Worm (Caenorhabditis elegans) whole organism, L4 larva: ENCODE data around the gene tbb-1.

Source experiments
- D1046.2 ChIP-seq: fragments of 200-800 bp; sonication (Bioruptor generic); IDR thresholded peaks from 2 replicates; pipeline ENCODE4 v1.3.6; 2022; ENCODE audit warnings: missing genetic modification characterization, missing compliant biosample characterization
- F26F4.8 ChIP-seq: fragments of 200-800 bp; sonication (Bioruptor generic); conservative IDR thresholded peaks from 2 replicates; pipeline ENCODE4 v1.3.6; 2022; ENCODE audit warnings: missing genetic modification characterization, missing compliant biosample characterization
- F44E2.7 ChIP-seq: fragments of 200-800 bp; sonication (Bioruptor generic); IDR thresholded peaks from 2 replicates; pipeline ENCODE4 v2.1.2; 2022; ENCODE audit warnings: missing genetic modification characterization, missing compliant biosample characterization
- Y105C5A.15 ChIP-seq: fragments of 200-800 bp; sonication (Bioruptor generic); IDR thresholded peaks from 2 replicates; pipeline ENCODE4 v1.3.6; 2022; ENCODE audit warnings: missing genetic modification characterization, missing compliant biosample characterization
- Y48G9A.11 ChIP-seq: fragments of 200-800 bp; sonication (Bioruptor generic); IDR thresholded peaks from 2 replicates; pipeline ENCODE4 v1.3.6; 2022; ENCODE audit warnings: missing genetic modification reagents, missing genetic modification characterization, missing compliant biosample characterization
- ZK337.2 ChIP-seq: fragments of 200-800 bp; sonication (Bioruptor generic); IDR thresholded peaks from 2 replicates; pipeline ENCODE4 v1.3.6; 2022; ENCODE audit warnings: missing genetic modification reagents, missing genetic modification characterization, missing compliant biosample characterization
- aha-1 ChIP-seq: fragments of 150-350 bp; peaks from one replicate; lab custom pipeline; 2014; ENCODE audit warnings: missing biosample characterization, missing genetic modification characterization
- ceh-28 ChIP-seq: fragments of 150-350 bp; optimal IDR thresholded peaks from 2 replicates; lab custom pipeline; 2014; ENCODE audit warnings: missing biosample characterization, missing genetic modification reagents, missing genetic modification characterization
- ceh-44 ChIP-seq: fragments of 200-800 bp; sonication (Bioruptor generic); IDR thresholded peaks from 2 replicates; pipeline ENCODE4 v1.3.6; 2022; ENCODE audit warnings: missing genetic modification reagents, missing genetic modification characterization, missing compliant biosample characterization
- ces-1 ChIP-seq: fragments of 150-350 bp; sonication (generic microtip); optimal IDR thresholded peaks from 4 replicates; lab custom pipeline; 2014; ENCODE audit warnings: missing biosample characterization, missing genetic modification reagents, missing genetic modification characterization
- ctbp-1 ChIP-seq: fragments of 200-800 bp; sonication (Bioruptor generic); IDR thresholded peaks from 2 replicates; pipeline ENCODE4 v1.3.6; 2022; ENCODE audit warnings: missing genetic modification reagents, missing genetic modification characterization, missing compliant biosample characterization
- daf-19 ChIP-seq: fragments of 200-800 bp; sonication (Bioruptor generic); conservative IDR thresholded peaks from 2 replicates; pipeline ENCODE4 v1.3.6; 2022; ENCODE audit warnings: missing genetic modification characterization, missing compliant biosample characterization
- dve-1 ChIP-seq: sonication (generic microtip); optimal IDR thresholded peaks from 2 replicates; lab custom pipeline; 2017; ENCODE audit warnings: antibody characterized with exemption, mild to moderate bottlenecking, missing genetic modification characterization, missing compliant biosample characterization; ENCODE audit not compliant: insufficient read depth
- egl-43 ChIP-seq: fragments of 200-800 bp; sonication (Bioruptor generic); IDR thresholded peaks from 2 replicates; pipeline ENCODE4 v1.3.6; 2022; ENCODE audit warnings: missing genetic modification reagents, missing genetic modification characterization, missing compliant biosample characterization
- fkh-10 ChIP-seq: fragments of 150-350 bp; optimal IDR thresholded peaks from 2 replicates; lab custom pipeline; 2014; ENCODE audit warnings: missing biosample characterization, missing genetic modification reagents, missing genetic modification characterization
- hlh-11 ChIP-seq: fragments of 200-800 bp; sonication (Bioruptor generic); optimal IDR thresholded peaks from 2 replicates; lab custom pipeline; 2018; ENCODE audit warnings: mild to moderate bottlenecking, missing genetic modification characterization, missing compliant biosample characterization
- lin-15B ChIP-seq: fragments of 150-350 bp; sonication (generic microtip); optimal IDR thresholded peaks from 3 replicates; lab custom pipeline; 2014; ENCODE audit warnings: missing biosample characterization, missing genetic modification characterization
- lin-38 ChIP-seq: fragments of 200-800 bp; sonication (Bioruptor generic); IDR thresholded peaks from 2 replicates; pipeline ENCODE4 v1.3.6; 2022; ENCODE audit warnings: missing genetic modification reagents, missing genetic modification characterization, missing compliant biosample characterization
- lsy-2 ChIP-seq, 2 experiments: fragments of 150-350 bp in 1 of 2; sonication (generic microtip) in 1 of 2; optimal IDR thresholded peaks; 2 replicates each; lab custom pipeline; 2014 to 2017; ENCODE audit warnings: missing biosample characterization in 2 of 2, missing genetic modification characterization in 2 of 2
- madf-9 ChIP-seq: fragments of 200-800 bp; sonication (Bioruptor generic); conservative IDR thresholded peaks from 2 replicates; pipeline ENCODE4 v1.3.6; 2022; ENCODE audit warnings: missing genetic modification reagents, missing genetic modification characterization, missing compliant biosample characterization
- mdt-29 ChIP-seq: fragments of 200-800 bp; sonication (Bioruptor generic); IDR thresholded peaks from 2 replicates; pipeline ENCODE4 v1.3.6; 2022; ENCODE audit warnings: missing genetic modification reagents, missing genetic modification characterization, missing compliant biosample characterization
- mes-2 ChIP-seq: sonication (generic microtip); optimal IDR thresholded peaks from 2 replicates; lab custom pipeline; 2016; ENCODE audit warnings: missing genotype, mild to moderate bottlenecking, missing genetic modification characterization, missing compliant biosample characterization; ENCODE audit not compliant: poor library complexity, severe bottlenecking
- nhr-237 ChIP-seq: sonication (generic microtip); optimal IDR thresholded peaks from 2 replicates; lab custom pipeline; 2017; ENCODE audit warnings: missing biosample characterization, missing genetic modification characterization
- nhr-28 ChIP-seq: fragments of 150-350 bp; optimal IDR thresholded peaks from 2 replicates; lab custom pipeline; 2014; ENCODE audit warnings: missing biosample characterization, missing genetic modification characterization
- nhr-42 ChIP-seq: fragments of 200-800 bp; sonication (Bioruptor generic); IDR thresholded peaks from 2 replicates; pipeline ENCODE4 v1.3.6; 2022; ENCODE audit warnings: missing genetic modification characterization, missing compliant biosample characterization
- nhr-6 ChIP-seq: fragments of 150-350 bp; optimal IDR thresholded peaks from 2 replicates; lab custom pipeline; 2014; ENCODE audit warnings: missing biosample characterization, missing genetic modification characterization
- pha-4 ChIP-seq, 2 experiments: fragments of 150-350 bp in 1 of 2; fragments of 200-800 bp in 1 of 2; sonication (Bioruptor generic) in 1 of 2; IDR thresholded peaks in 1 of 2; optimal IDR thresholded peaks in 1 of 2; 2 replicates each; pipeline versions ENCODE4 v1.3.6 to Lab custom; 2014 to 2022; ENCODE audit warnings: missing genetic modification characterization in 2 of 2, missing genetic modification reagents in 2 of 2, missing biosample characterization in 1 of 2, missing compliant biosample characterization in 1 of 2
- php-3 ChIP-seq: fragments of 200-800 bp; sonication (Bioruptor generic); IDR thresholded peaks from 2 replicates; pipeline ENCODE4 v1.3.6; 2022; ENCODE audit warnings: missing genetic modification reagents, missing genetic modification characterization, missing compliant biosample characterization
- set-16 ChIP-seq: fragments of 200-800 bp; sonication (Bioruptor generic); IDR thresholded peaks from 2 replicates; pipeline ENCODE4 v1.3.6; 2022; ENCODE audit warnings: missing genetic modification reagents, missing genetic modification characterization, missing compliant biosample characterization
- snpc-1.2 ChIP-seq: fragments of 200-800 bp; sonication (Bioruptor generic); IDR thresholded peaks from 2 replicates; pipeline ENCODE4 v1.3.6; 2022; ENCODE audit warnings: missing genetic modification reagents, missing genetic modification characterization, missing compliant biosample characterization
- unc-39 ChIP-seq: sonication (generic microtip); optimal IDR thresholded peaks from 2 replicates; lab custom pipeline; 2017; ENCODE audit warnings: missing biosample characterization, missing genetic modification characterization
- unc-62 ChIP-seq, 3 experiments: fragments of 150-350 bp in 1 of 3; sonication (generic microtip); optimal IDR thresholded peaks in 2 of 3; peaks in 1 of 3; 1 replicate in 1 of 3; 2 replicates in 2 of 3; lab custom pipeline; 2014 to 2017; ENCODE audit warnings: missing biosample characterization in 3 of 3, missing genetic modification characterization in 3 of 3, missing genetic modification reagents in 3 of 3, missing genotype in 1 of 3
- vab-7 ChIP-seq: fragments of 200-800 bp; sonication (Bioruptor generic); IDR thresholded peaks from 2 replicates; pipeline ENCODE4 v1.3.6; 2022; ENCODE audit warnings: missing genetic modification reagents, missing genetic modification characterization, missing compliant biosample characterization

tbb-1 gene

ce11 chrIII:10739902-10740301 lies 2.3 kb downstream of the tbb-1 start (continued):
- no peak for TF ChIP-seq D1046.2
- TF ChIP-seq dve-1 = peak; percentile 60

DNA sequence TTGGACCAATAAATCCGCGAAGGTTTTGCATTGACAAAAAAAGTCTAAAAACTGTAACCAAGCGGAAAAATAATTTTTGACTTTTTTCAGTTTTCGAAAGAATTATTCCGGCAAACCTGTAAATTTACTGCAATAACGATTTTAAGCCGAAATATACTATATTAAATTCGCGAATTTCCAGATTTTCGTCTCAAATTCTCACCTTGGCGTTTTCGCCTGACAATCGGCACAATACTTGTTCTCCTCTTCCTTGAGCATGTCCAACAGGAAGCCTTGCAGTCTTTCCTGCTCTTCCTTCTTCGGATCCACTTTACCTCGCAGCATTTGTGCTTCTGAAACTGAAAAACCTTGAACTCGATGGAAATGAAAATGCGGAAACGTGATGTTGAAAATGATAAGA lies 2.8 kb downstream of the tbb-1 start, which contains the start of gene smap-1:
Gene smap-1, minus strand, starts transcription at position 338 of the 400 bp plus-strand sequence.
- TF ChIP-seq daf-19 (GFP tag; lab: Robert Waterston, UW) = no peak
- peak in 1 of 2 experiments; percentile 56 for TF ChIP-seq unc-62 (GFP tag; optimal IDR thresholded peaks at IDR 0.05 in 1 of 2; lab: Kevin White, UChicago)
- TF ChIP-seq unc-62 (tag; optimal IDR thresholded peaks at IDR 0.05; lab: Kevin White, UChicago) = no peak

ce11 chrIII:10738081-10738480 lies 4.2 kb downstream of the tbb-1 start:
- TF ChIP-seq aha-1 (tag; lab: Kevin White, UChicago) (peak; percentile 88), fkh-10 (GFP tag; lab: Kevin White, UChicago) (no peak)

DNA sequence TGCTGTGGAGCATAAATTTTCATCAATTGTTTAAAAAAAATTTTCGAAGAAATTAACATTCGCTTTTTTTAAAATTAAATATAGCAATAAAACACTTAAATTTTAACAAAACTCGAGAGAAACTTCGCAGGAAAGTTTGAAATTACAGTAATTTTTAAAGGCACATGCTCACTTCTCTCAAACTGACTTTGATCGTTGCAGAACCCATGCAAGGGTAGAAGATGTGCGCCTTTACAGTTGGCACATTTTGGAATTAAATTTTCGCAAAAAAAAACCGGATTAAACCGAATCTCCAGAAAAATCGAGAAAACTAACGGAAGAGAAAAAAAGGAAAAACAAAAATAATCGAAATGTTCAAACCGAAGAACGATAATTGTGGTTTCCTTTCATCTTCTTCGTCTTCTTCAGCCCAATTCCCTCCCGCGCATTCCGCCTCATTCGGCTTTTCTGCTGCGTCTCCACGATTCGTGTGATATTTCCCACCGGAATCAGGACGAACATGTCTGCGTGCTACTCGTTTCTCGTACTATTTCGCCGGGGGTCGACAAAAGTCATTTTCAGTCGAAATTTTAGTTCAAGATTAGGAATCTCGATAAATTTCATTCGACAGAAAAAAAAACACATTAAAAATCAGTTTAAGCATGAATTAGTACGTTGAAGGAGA lies 5.8 kb downstream of the tbb-1 start:
- TF ChIP-seq lsy-2 (tag; optimal IDR thresholded peaks at IDR 0.05; lab: Kevin White, UChicago) (peak in 1 of 2 experiments; percentile 8), ceh-44 (no peak), ctbp-1 (no peak), ces-1 (no peak), hlh-11 (peak; percentile 19), D1046.2 (0 out of 2 replicates have a peak, but pooled peaks have one; percentile 10), nhr-42 (GFP tag; lab: Robert Waterston, UW) (no peak), unc-62 (GFP tag; optimal IDR thresholded peaks at IDR 0.05 in 1 of 2; lab: Kevin White, UChicago) (peak in 1 of 2 experiments; percentile 38), unc-62 (tag; optimal IDR thresholded peaks at IDR 0.05; lab: Kevin White, UChicago) (no peak), dve-1 (peak; percentile 27), mes-2 (tag; lab: Kevin White, UChicago) (peak; percentile 36), lin-38 (GFP tag; lab: Robert Waterston, UW) (peak; percentile 33; the same call in 1 of the 2 replicates), nhr-6 (tag; lab: Kevin White, UChicago) (no peak)

ce11 chrIII:10734511-10735233 lies 7.6 kb downstream of the tbb-1 start:
- no peak for TF ChIP-seq F44E2.7 (GFP tag; lab: Robert Waterston, UW)
- TF ChIP-seq Y105C5A.15 (GFP tag; lab: Robert Waterston, UW) = no peak
- no peak for TF ChIP-seq ZK337.2 (GFP tag; lab: Robert Waterston, UW)
- TF ChIP-seq nhr-28 (tag; lab: Kevin White, UChicago) = peak; percentile 46
- TF ChIP-seq pha-4 (GFP tag; IDR thresholded peaks at IDR 0.05; lab: Robert Waterston, UW) = no peak
- no peak for TF ChIP-seq pha-4 (tag; optimal IDR thresholded peaks at IDR 0.05; lab: Kevin White, UChicago)
- no peak for TF ChIP-seq nhr-237 (tag; lab: Kevin White, UChicago)

DNA sequence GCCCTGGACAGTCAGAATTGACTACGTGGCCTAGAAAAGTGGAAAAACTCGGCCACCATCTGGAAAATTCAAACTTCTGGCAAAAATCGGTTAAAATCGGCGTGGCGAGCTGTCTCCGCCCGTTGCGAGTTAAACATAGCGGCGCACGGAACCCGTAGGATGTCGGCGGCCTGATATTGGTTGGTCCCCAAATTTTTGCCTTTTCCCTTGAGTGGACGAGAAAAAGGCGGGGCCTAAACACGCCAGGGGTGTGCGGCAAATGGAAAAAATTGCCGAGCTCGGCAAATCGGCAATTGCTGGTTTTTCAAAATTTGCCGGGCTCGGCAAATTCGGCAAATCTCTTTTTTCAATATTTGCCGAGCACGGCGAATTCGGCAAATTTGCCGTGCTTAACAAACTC lies 8.9 kb downstream of the tbb-1 start:
- TF ChIP-seq unc-39 (tag; lab: Kevin White, UChicago) (no peak), F26F4.8 (GFP tag; lab: Robert Waterston, UW) (0 out of 2 replicates have a peak, but pooled peaks have one; percentile 17), hlh-11 (no peak), madf-9 (GFP tag; lab: Robert Waterston, UW) (0 out of 2 replicates have a peak, but pooled peaks have one; percentile 29), egl-43 (GFP tag; lab: Robert Waterston, UW) (0 out of 2 replicates have a peak, but pooled peaks have one; percentile 17), Y48G9A.11 (GFP tag; lab: Robert Waterston, UW) (peak; percentile 50; the same call in 1 of the 2 replicates), dve-1 (no peak), set-16 (0 out of 2 replicates have a peak, but pooled peaks have one; percentile 20), ceh-44 (0 out of 2 replicates have a peak, but pooled peaks have one; percentile 18), lin-15B (tag; lab: Kevin White, UChicago) (no peak), php-3 (GFP tag; lab: Robert Waterston, UW) (0 out of 2 replicates have a peak, but pooled peaks have one; percentile 34), vab-7 (GFP tag; lab: Robert Waterston, UW) (peak; percentile 40; the same call in 1 of the 2 replicates), D1046.2 (peak; percentile 37; the same call in 1 of the 2 replicates), ceh-28 (no peak), lsy-2 (tag; optimal IDR thresholded peaks at IDR 0.05; lab: Kevin White, UChicago) (no peak), lin-38 (GFP tag; lab: Robert Waterston, UW) (peak; percentile 48), mdt-29 (GFP tag; lab: Robert Waterston, UW) (peak; percentile 59; the same call in 1 of the 2 replicates), snpc-1.2 (peak; percentile 64; the same call in 1 of the 2 replicates)
